Fruit fly (Drosophila melanogaster): Measurements from ENCODE around the gene CG5114.

CG5114 gene

DNA sequence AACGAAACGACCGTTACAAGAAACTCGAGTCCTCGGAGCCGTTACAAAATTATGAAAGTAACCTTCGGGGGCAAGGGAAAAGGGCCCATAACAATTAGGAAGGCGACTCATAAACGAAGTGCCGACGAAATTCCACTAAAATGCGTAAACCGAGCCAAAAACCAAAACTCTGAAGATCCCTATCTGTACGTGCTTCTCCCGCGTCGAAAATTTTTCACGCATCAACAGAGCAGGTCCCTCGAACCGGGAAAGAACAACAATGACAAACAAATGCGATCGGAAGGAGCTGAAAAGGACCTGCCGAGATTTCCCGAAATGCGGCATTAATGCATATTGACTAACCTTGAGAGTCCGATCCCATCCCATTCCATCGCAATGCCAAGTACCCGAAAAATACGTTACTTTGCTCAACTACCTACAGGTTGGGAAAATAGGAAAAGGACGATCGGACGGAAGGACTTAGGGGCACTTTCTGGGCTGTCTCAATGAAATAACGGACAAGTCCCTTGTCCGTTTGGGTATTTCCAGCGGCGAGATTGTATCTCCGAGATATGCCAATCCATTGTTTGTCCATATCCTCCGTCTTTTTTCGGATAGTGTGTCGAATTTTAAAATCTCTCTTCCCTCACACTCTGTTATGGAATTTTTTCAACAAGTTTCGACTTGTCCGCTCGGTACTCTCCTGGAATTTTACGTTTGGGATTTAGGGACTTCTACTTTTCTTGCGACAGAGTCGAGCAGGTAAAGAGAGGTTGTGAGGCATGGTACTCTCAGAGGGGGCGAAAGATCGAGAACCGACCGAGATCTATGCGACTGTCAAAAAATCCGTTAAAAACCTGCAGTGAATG is 14.7 kb upstream of the CG5114 start (continued):
- no peak for TF ChIP-seq unc-4 (GFP tag; IDR thresholded peaks at IDR 0.05; ENCODE audit: partially characterized antibody)

DNA sequence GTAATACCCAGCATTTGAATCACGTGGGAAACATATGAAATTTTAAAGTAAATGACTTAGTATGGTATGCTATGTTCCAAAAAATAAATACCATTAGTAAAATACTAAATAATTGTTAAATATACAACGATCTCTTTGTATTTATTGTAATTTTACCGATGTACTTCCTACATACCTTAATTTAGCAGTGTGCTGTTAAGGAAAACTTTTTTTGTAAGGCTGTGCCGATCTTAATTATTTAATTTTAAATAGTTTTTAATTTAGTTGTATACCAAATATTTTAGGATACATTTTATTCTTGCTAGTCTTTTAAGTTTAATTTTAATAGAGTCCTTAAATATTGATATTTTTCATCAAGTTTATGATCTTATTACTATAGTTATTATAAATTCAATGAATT is 14.1 kb upstream of the CG5114 start:
- TF ChIP-seq Sox100B (GFP tag; optimal IDR thresholded peaks at IDR 0.05) (no peak), pan (optimal IDR thresholded peaks at IDR 0.05) (peak in 1 of 2 experiments; percentile 77), pan (GFP tag; optimal IDR thresholded peaks at IDR 0.05 in 1 of 2, IDR thresholded peaks at IDR 0.05 in 1 of 2) (no peak)

DNA sequence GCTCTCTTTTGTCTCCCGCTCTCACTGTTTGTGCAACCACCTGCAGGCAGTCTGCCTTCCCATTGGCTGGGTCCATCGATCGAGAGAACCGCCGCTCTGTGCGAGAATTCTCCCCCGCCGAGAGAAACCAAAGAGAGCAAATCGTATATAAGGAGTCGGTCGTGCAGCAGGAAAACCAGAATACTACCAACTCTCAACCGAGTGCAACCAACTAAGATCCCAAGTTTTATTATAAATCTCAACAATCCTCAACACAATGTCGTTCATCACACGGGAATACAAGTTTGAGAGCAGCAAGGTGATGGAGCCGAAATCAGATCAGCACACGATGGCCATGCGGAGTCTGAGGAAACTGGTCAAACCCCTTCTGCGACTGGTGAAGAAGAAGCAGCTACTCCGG is 13.5 kb upstream of the CG5114 start, which contains the start of gene Tom:
Tom (plus strand) TSS at position 174 of the 400 bp plus-strand sequence.
- TF ChIP-seq Hsf (GFP tag; optimal IDR thresholded peaks at IDR 0.05) (no peak), CG2199 (GFP tag; IDR thresholded peaks at IDR 0.05) (peak; percentile 59; the same call in 1 of the 3 replicates), CG4328 (GFP tag; optimal IDR thresholded peaks at IDR 0.05) (no peak), Doc3 (GFP tag; IDR thresholded peaks at IDR 0.05; ENCODE audit: partially characterized antibody) (no peak), HmgZ (tag; optimal IDR thresholded peaks at IDR 0.05) (no peak), CG11398 (GFP tag; optimal IDR thresholded peaks at IDR 0.05) (no peak), Spps (tag; optimal IDR thresholded peaks at IDR 0.05) (no peak), CG11723 (GFP tag; optimal IDR thresholded peaks at IDR 0.05) (no peak), Stat92E (GFP tag; optimal IDR thresholded peaks at IDR 0.05) (peak in 1 of 3 experiments; percentile 1), CG9932 (GFP tag; IDR thresholded peaks at IDR 0.05) (no peak), ab (GFP tag; optimal IDR thresholded peaks at IDR 0.05) (no peak), CG11695 (GFP tag; IDR thresholded peaks at IDR 0.05) (no peak), CG12942 (GFP tag; optimal IDR thresholded peaks at IDR 0.05) (no peak), YL-1 (GFP tag; optimal IDR thresholded peaks at IDR 0.05) (no peak), CG7987 (GFP tag; optimal IDR thresholded peaks at IDR 0.05) (no peak), Abd-B (GFP tag; optimal IDR thresholded peaks at IDR 0.05) (no peak), Gug (GFP tag; IDR thresholded peaks at IDR 0.05) (no peak), C15 (GFP tag; IDR thresholded peaks at IDR 0.05) (no peak), ken (GFP tag; IDR thresholded peaks at IDR 0.05) (no peak), insv (GFP tag; optimal IDR thresholded peaks at IDR 0.05) (no peak), CG17361 (GFP tag; IDR thresholded peaks at IDR 0.05) (no peak), H15 (GFP tag; IDR thresholded peaks at IDR 0.05) (no peak), run (tag; optimal IDR thresholded peaks at IDR 0.05) (no peak), CG12391 (tag; optimal IDR thresholded peaks at IDR 0.05) (no peak), CG33213 (GFP tag; optimal IDR thresholded peaks at IDR 0.05) (peak; percentile 40), CG10366 (GFP tag; IDR thresholded peaks at IDR 0.05) (no peak), oc (tag; optimal IDR thresholded peaks at IDR 0.05) (no peak), klu (GFP tag; IDR thresholded peaks at IDR 0.05) (no peak), CG9797 (GFP tag; optimal IDR thresholded peaks at IDR 0.05) (no peak), CG12071 (GFP tag; optimal IDR thresholded peaks at IDR 0.05) (no peak), Bdp1 (GFP tag; optimal IDR thresholded peaks at IDR 0.05) (no peak), CG17385 (GFP tag; optimal IDR thresholded peaks at IDR 0.05) (peak; percentile 23), ATbp (GFP tag; optimal IDR thresholded peaks at IDR 0.05) (no peak), CG16813 (GFP tag; IDR thresholded peaks at IDR 0.05; ENCODE audit: partially characterized antibody) (no peak), CG11504 (tag; optimal IDR thresholded peaks at IDR 0.05) (no peak), Taf1 (GFP tag; IDR thresholded peaks at IDR 0.05) (no peak), CG31388 (GFP tag; optimal IDR thresholded peaks at IDR 0.05) (no peak), jing (GFP tag; optimal IDR thresholded peaks at IDR 0.05) (no peak), pfk (GFP tag; optimal IDR thresholded peaks at IDR 0.05) (no peak), Pdp1 (GFP tag; optimal IDR thresholded peaks at IDR 0.05) (no peak), CG13123 (GFP tag; optimal IDR thresholded peaks at IDR 0.05) (no peak), CG15696 (tag; optimal IDR thresholded peaks at IDR 0.05) (no peak)

Measured in whole organism, embryonic.